Fruit fly (Drosophila melanogaster) whole organism, adult: ENCODE results near the gene CG15012.

ENCODE experiments used
- CG11617 ChIP-seq: fragments of 200-800 bp; sonication (Bioruptor generic); optimal IDR thresholded peaks from 2 replicates; lab custom pipeline; 2017; ENCODE audit warnings: mild to moderate bottlenecking, missing biosample characterization, missing genetic modification reagents, missing genetic modification characterization
- CG12768 ChIP-seq: fragments of 200-800 bp; sonication (Bioruptor generic); optimal IDR thresholded peaks from 2 replicates; lab custom pipeline; 2017; ENCODE audit warnings: missing biosample characterization, missing genetic modification characterization, mild to moderate bottlenecking, moderate library complexity, missing genetic modification reagents
- CG14711 ChIP-seq: fragments of 200-800 bp; sonication (Bioruptor generic); optimal IDR thresholded peaks from 2 replicates; lab custom pipeline; 2018; ENCODE audit warnings: missing biosample characterization, mild to moderate bottlenecking, missing genetic modification characterization, moderate library complexity
- CG1620 ChIP-seq: fragments of 200-800 bp; sonication (Bioruptor generic); optimal IDR thresholded peaks from 2 replicates; lab custom pipeline; 2016; ENCODE audit warnings: missing biosample characterization, missing genetic modification characterization
- CG33017 ChIP-seq: fragments of 200-800 bp; sonication (Bioruptor generic); optimal IDR thresholded peaks from 2 replicates; lab custom pipeline; 2018; ENCODE audit warnings: missing biosample characterization, mild to moderate bottlenecking, missing genetic modification characterization, moderate library complexity
- CG5204 ChIP-seq: fragments of 200-800 bp; sonication (Bioruptor generic); optimal IDR thresholded peaks from 2 replicates; lab custom pipeline; 2016; ENCODE audit warnings: missing biosample characterization, missing genetic modification characterization
- CG7045 ChIP-seq: fragments of 200-800 bp; sonication (Bioruptor generic); optimal IDR thresholded peaks from 2 replicates; lab custom pipeline; 2017; ENCODE audit warnings: missing biosample characterization, mild to moderate bottlenecking, missing genetic modification characterization
- CG7101 ChIP-seq: fragments of 200-800 bp; sonication (Bioruptor generic); optimal IDR thresholded peaks from 2 replicates; lab custom pipeline; 2018; ENCODE audit warnings: missing biosample characterization, mild to moderate bottlenecking, missing genetic modification characterization, moderate library complexity
- Clk ChIP-seq: fragments of 200-800 bp; sonication (Bioruptor generic); optimal IDR thresholded peaks from 2 replicates; lab custom pipeline; 2017; ENCODE audit warnings: missing biosample characterization, missing genetic modification characterization
- Crg-1 ChIP-seq: fragments of 200-800 bp; sonication (Bioruptor generic); optimal IDR thresholded peaks from 2 replicates; lab custom pipeline; 2016; ENCODE audit warnings: missing biosample characterization, missing genetic modification characterization
- Hr96 ChIP-seq: fragments of 200-800 bp; sonication (Bioruptor generic); optimal IDR thresholded peaks from 2 replicates; lab custom pipeline; 2016; ENCODE audit warnings: missing biosample characterization, missing genetic modification characterization
- Mnt ChIP-seq: fragments of 200-800 bp; sonication (Bioruptor generic); optimal IDR thresholded peaks from 2 replicates; lab custom pipeline; 2016; ENCODE audit warnings: missing biosample characterization, mild to moderate bottlenecking, missing genetic modification characterization
- bab1 ChIP-seq: fragments of 200-800 bp; sonication (Bioruptor generic); optimal IDR thresholded peaks from 3 replicates; lab custom pipeline; 2019; ENCODE audit warnings: missing biosample characterization, mild to moderate bottlenecking, missing genetic modification characterization, moderate library complexity
- cic ChIP-seq: fragments of 200-800 bp; sonication (Bioruptor generic); optimal IDR thresholded peaks from 2 replicates; lab custom pipeline; 2017; ENCODE audit warnings: missing biosample characterization, mild to moderate bottlenecking, missing genetic modification characterization, moderate library complexity
- cnc ChIP-seq, 2 experiments: fragments of >200 bp; optimal IDR thresholded peaks; 2 replicates each; lab custom pipeline; 2017
- kay ChIP-seq: fragments of 200-800 bp; sonication (Bioruptor generic); peaks from one replicate; lab custom pipeline; 2016; ENCODE audit warnings: missing biosample characterization, missing genetic modification characterization, borderline replicate concordance
- ovo ChIP-seq: fragments of 200-800 bp; sonication (Bioruptor generic); optimal IDR thresholded peaks from 2 replicates; lab custom pipeline; 2016; ENCODE audit warnings: missing biosample characterization, missing genetic modification characterization
- pad ChIP-seq: fragments of 200-800 bp; sonication (Bioruptor generic); optimal IDR thresholded peaks from 3 replicates; lab custom pipeline; 2017; ENCODE audit warnings: missing biosample characterization, missing genetic modification characterization, mild to moderate bottlenecking, moderate library complexity, missing genetic modification reagents
- tj ChIP-seq: fragments of 200-800 bp; sonication (Bioruptor generic); optimal IDR thresholded peaks from 3 replicates; lab custom pipeline; 2017; ENCODE audit warnings: missing biosample characterization, mild to moderate bottlenecking, missing genetic modification characterization, moderate library complexity
- toe ChIP-seq: fragments of 200-800 bp; sonication (Bioruptor generic); optimal IDR thresholded peaks from 2 replicates; lab custom pipeline; 2016; ENCODE audit warnings: missing biosample characterization, missing genetic modification characterization

CG15012 gene

DNA sequence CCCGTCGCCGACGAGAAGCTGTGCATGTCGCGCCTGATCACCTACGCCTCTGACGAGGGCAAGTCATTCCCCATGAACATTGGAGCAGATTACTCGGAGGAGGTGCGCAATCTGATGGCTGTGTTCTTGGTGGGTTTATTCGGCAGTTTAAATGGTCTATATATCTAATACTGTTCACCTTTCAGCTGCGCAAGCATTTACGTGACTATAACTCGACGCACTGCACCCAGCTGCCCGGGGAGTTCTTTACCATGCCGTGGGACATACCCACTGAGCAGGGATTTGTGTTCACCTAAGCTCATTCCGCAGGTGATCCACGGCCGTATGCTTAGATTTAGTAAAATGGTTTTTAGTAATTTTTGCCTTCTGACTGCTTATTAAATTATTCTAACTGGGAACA, 30.9 kb downstream of the CG15012 start:
- TF ChIP-seq CG7045 (no peak), cnc (optimal IDR thresholded peaks at IDR 0.05; lab: Kevin White, UChicago) (no peak), Crg-1 (no peak), bab1 (no peak), tj (GFP tag; lab: Kevin White, UChicago) (no peak), CG11617 (GFP tag; lab: Kevin White, UChicago) (no peak), cic (GFP tag; lab: Kevin White, UChicago) (no peak)

DNA sequence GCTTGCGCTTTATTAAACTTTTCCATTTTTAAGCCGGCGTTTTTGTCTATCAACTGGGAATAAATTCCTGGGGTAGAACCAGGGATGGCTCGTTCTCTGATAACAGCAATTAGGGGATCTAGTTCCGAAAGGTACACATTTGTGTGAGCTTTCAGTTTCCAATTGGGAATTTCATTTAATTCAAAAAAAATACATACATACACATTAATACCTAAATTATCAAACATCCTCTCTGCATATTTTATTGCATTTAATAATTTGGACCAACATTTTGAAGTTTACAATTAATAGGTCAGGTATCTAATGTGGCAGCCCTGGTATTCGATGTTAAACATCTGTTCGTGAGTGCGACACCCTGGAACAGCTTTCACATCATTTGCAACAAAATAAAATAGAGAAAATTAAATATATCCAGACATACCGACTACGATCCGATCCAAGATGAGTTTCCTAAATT, 32.9 kb downstream of the CG15012 start, which contains the start of the genes CG15011 and CG1309:
Gene CG15011 (minus strand): TSS at position 51 of the 457 bp plus-strand sequence.
Gene CG1309 (plus strand): TSS at position 329 of the 457 bp plus-strand sequence.
- TF ChIP-seq CG7101 (peak; percentile 84), CG7045 (peak; percentile 74), ovo (GFP tag; lab: Kevin White, UChicago) (peak; percentile 33), Hr96 (GFP tag; lab: Kevin White, UChicago) (peak; percentile 81), tj (GFP tag; lab: Kevin White, UChicago) (peak; percentile 60), cnc (optimal IDR thresholded peaks at IDR 0.05; lab: Kevin White, UChicago) (no peak), pad (GFP tag; lab: Kevin White, UChicago) (peak; percentile 66), CG1620 (peak; percentile 85), CG5204 (GFP tag; lab: Kevin White, UChicago) (no peak), Mnt (GFP tag; lab: Kevin White, UChicago) (peak; percentile 72), kay (no peak), CG14711 (tag; lab: Kevin White, UChicago) (peak; percentile 75), cic (GFP tag; lab: Kevin White, UChicago) (peak; percentile 31), toe (peak; percentile 93), bab1 (peak; percentile 87), Crg-1 (peak; percentile 87), Clk (peak; percentile 64), CG12768 (GFP tag; lab: Kevin White, UChicago) (peak; percentile 81), CG33017 (tag; lab: Kevin White, UChicago) (peak; percentile 76), CG11617 (GFP tag; lab: Kevin White, UChicago) (peak; percentile 86)

DNA sequence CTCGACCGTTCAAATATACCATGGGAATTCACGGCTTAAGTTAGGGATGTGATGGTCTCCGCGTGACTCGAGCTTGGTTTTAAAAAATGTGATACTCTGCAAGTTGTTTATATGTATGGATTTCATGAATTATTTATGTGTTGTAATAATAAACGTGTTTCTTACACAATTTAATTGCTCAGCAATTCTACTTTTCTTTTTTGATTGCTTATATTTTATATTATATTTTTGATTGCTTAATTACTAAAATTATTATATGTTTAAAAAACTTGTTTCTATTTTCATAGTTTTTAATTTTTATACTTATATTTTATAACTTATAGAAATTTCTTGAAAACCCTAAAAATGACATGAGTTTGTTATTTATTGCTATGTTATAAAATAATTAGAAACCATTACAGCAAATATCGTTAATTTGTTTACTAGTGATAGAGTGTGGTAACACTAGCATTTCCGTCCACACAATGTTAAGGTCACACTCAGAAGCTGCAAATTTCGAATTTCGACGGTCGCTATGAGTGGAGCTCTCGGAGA, 37.7 kb downstream of the CG15012 start, which contains the start of the genes ago and CG1265:
Gene ago (minus strand): TSS at position 6 of the 534 bp plus-strand sequence.
Gene CG1265 (plus strand): TSS at position 476 of the 534 bp plus-strand sequence.
- TF ChIP-seq CG12768 (GFP tag; lab: Kevin White, UChicago) (no peak), tj (GFP tag; lab: Kevin White, UChicago) (peak; percentile 35), cic (GFP tag; lab: Kevin White, UChicago) (no peak), pad (GFP tag; lab: Kevin White, UChicago) (peak; percentile 44), Hr96 (GFP tag; lab: Kevin White, UChicago) (no peak), CG7101 (peak; percentile 73), Clk (no peak), CG33017 (tag; lab: Kevin White, UChicago) (peak; percentile 42), Mnt (GFP tag; lab: Kevin White, UChicago) (no peak), CG5204 (GFP tag; lab: Kevin White, UChicago) (no peak), Crg-1 (peak; percentile 25), cnc (optimal IDR thresholded peaks at IDR 0.05; lab: Kevin White, UChicago) (no peak), CG14711 (tag; lab: Kevin White, UChicago) (peak; percentile 64), CG1620 (peak; percentile 19), bab1 (peak; percentile 40), CG7045 (peak; percentile 50), toe (peak; percentile 41), kay (no peak), CG11617 (GFP tag; lab: Kevin White, UChicago) (peak; percentile 59), ovo (GFP tag; lab: Kevin White, UChicago) (peak; percentile 5)

DNA sequence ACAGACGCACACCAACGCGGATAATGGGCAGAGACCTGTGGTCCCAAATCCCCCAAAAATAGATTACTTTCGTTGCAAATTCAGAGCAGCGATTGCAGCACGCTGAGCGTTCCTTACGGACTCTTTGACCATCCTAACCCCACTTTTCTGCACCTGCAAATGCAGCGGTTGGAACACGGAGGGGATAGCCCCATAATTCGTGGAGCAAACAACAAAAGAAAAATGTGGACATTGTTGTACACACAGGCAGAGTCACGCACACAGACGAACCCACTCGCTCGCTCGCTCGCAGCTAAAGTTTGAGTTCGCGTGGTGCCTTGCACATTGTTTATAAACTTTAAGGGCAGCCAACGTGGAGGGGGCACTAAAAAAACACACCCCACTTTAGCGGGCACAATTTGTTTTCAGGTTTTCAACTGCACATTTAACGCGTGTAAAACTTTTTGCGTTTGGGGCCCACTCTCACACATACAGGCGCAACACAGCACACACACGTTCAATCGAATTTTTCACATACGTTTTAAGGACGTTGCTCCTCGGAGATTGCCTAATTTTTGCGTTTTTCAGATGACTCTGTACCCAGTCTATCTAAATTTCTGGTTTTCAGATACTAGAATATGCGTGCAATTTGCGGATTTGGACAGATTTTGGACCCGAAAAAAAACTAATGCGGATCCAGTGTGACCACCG, 38.3 kb downstream of the CG15012 start:
- TF ChIP-seq cnc (optimal IDR thresholded peaks at IDR 0.05; lab: Kevin White, UChicago) (no peak), Mnt (GFP tag; lab: Kevin White, UChicago) (peak; percentile 79), cic (GFP tag; lab: Kevin White, UChicago) (peak; percentile 4), Hr96 (GFP tag; lab: Kevin White, UChicago) (no peak), pad (GFP tag; lab: Kevin White, UChicago) (peak; percentile 35)

DNA sequence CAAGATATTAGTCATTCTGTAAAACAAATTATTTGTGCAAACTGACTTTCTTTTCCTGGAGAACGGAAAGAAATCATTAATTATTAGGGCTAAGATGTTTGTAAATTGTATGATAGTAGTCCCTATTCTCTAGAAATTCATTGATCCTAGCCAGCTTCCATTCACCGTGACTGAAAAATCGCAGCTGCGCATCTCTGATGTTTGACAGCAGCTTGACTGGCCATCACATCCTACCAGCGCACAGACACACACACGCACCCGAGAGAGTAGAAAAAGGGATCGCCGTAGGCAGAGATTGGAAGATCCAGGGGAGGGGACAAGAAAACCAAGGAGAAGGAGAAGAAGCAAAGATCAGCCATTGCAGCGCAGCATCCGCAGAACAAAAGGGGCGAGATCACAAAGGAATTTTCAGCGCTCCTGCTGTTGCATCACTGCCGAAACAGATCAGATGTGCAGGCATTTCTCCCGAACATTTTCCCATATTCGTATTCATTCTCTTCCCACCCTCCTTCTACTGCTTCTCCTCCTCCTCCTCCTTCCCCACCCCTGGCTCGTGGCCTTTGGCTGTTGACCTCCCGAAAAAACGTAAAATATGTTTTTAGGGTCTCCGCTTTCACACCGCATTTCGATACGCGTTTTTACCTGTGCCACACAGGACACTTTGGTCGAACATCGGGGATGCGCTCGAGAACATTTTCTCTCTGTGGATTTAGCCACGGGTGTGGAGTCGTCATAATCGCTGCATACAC, 39.0 kb downstream of the CG15012 start:
- no peak for TF ChIP-seq CG12768 (GFP tag; lab: Kevin White, UChicago)
- TF ChIP-seq pad (GFP tag; lab: Kevin White, UChicago): no peak
- TF ChIP-seq CG7045: no peak
- TF ChIP-seq CG5204 (GFP tag; lab: Kevin White, UChicago): no peak
- no peak for TF ChIP-seq bab1
- no peak for TF ChIP-seq kay
- no peak for TF ChIP-seq ovo (GFP tag; lab: Kevin White, UChicago)
- no peak for TF ChIP-seq CG33017 (tag; lab: Kevin White, UChicago)
- TF ChIP-seq toe: no peak
- no peak for TF ChIP-seq CG14711 (tag; lab: Kevin White, UChicago)
- no peak for TF ChIP-seq cnc (optimal IDR thresholded peaks at IDR 0.05; lab: Kevin White, UChicago)
- TF ChIP-seq CG7101: no peak
- no peak for TF ChIP-seq tj (GFP tag; lab: Kevin White, UChicago)
- no peak for TF ChIP-seq Mnt (GFP tag; lab: Kevin White, UChicago)
